Fruit fly (Drosophila melanogaster) whole organism, wandering third instar larva: Measurements from ENCODE around the gene VhaM9.7-d.

Experiments used
- Abd-B ChIP-seq: fragments of >200 bp; optimal IDR thresholded peaks from 2 replicates; lab custom pipeline; 2017; ENCODE audit warnings: missing biosample characterization, missing genetic modification characterization
- CG32264 ChIP-seq: fragments of 200-800 bp; sonication (Bioruptor generic); optimal IDR thresholded peaks from 2 replicates; lab custom pipeline; 2016; ENCODE audit warnings: missing biosample characterization, missing genetic modification characterization
- CG9705 ChIP-seq: fragments of 200-800 bp; sonication (Bioruptor generic); optimal IDR thresholded peaks from 2 replicates; lab custom pipeline; 2018; ENCODE audit warnings: missing biosample characterization, mild to moderate bottlenecking, missing genetic modification characterization
- CrebA ChIP-seq: fragments of 200-800 bp; sonication (Bioruptor generic); optimal IDR thresholded peaks from 2 replicates; lab custom pipeline; 2016; ENCODE audit warnings: missing biosample characterization, mild to moderate bottlenecking, missing genetic modification characterization, borderline replicate concordance
- Dfd ChIP-seq: fragments of >200 bp; optimal IDR thresholded peaks from 2 replicates; lab custom pipeline; 2017; ENCODE audit warnings: missing biosample characterization, missing genetic modification characterization
- Dif ChIP-seq: fragments of 200-275, 200-300 bp; sonication (Bioruptor generic); optimal IDR thresholded peaks from 2 replicates; lab custom pipeline; 2018; ENCODE audit warnings: missing biosample characterization, missing genetic modification characterization; ENCODE audit not compliant: partially characterized antibody
- GATAd ChIP-seq: sonication (Bioruptor generic); optimal IDR thresholded peaks from 2 replicates; lab custom pipeline; 2016; ENCODE audit warnings: missing biosample characterization, missing genetic modification characterization
- HLH106 ChIP-seq: fragments of 200-800 bp; optimal IDR thresholded peaks from 3 replicates; lab custom pipeline; 2019; ENCODE audit warnings: missing biosample characterization, mild to moderate bottlenecking, missing genetic modification characterization, moderate library complexity
- Hnf4 ChIP-seq: fragments of 200-800 bp; sonication (Bioruptor generic); optimal IDR thresholded peaks from 2 replicates; lab custom pipeline; 2016; ENCODE audit warnings: missing biosample characterization, mild to moderate bottlenecking, missing genetic modification characterization
- Hr78 ChIP-seq: fragments of >200 bp; optimal IDR thresholded peaks from 2 replicates; lab custom pipeline; 2017; ENCODE audit warnings: missing biosample characterization, missing genetic modification characterization
- Hr83 ChIP-seq: fragments of 200-300 bp; sonication (Bioruptor generic); optimal IDR thresholded peaks from 2 replicates; lab custom pipeline; 2016; ENCODE audit warnings: missing biosample characterization, mild to moderate bottlenecking, missing genetic modification characterization, moderate library complexity; ENCODE audit not compliant: poor library complexity, severe bottlenecking
- Jra ChIP-seq: sonication (Bioruptor generic); optimal IDR thresholded peaks from 2 replicates; lab custom pipeline; 2016; ENCODE audit warnings: missing biosample characterization, missing genetic modification characterization
- Mio ChIP-seq: sonication (Bioruptor generic); optimal IDR thresholded peaks from 2 replicates; lab custom pipeline; 2016; ENCODE audit warnings: missing biosample characterization, missing genetic modification characterization
- Myc ChIP-seq: fragments of >200 bp; optimal IDR thresholded peaks from 2 replicates; lab custom pipeline; 2017
- N ChIP-seq: fragments of >200 bp; optimal IDR thresholded peaks from 2 replicates; lab custom pipeline; 2018; ENCODE audit warnings: missing biosample characterization, missing external identifiers, missing genetic modification characterization
- OdsH ChIP-seq: fragments of 200-800 bp; sonication (Bioruptor generic); optimal IDR thresholded peaks from 2 replicates; lab custom pipeline; 2016; ENCODE audit warnings: missing biosample characterization, mild to moderate bottlenecking, missing genetic modification characterization
- Rel ChIP-seq, 2 experiments: fragments of 200-800 bp; sonication (Bioruptor generic) in 1 of 2; optimal IDR thresholded peaks; 2 replicates in 1 of 2; 3 replicates in 1 of 2; lab custom pipeline; 2016 to 2019; ENCODE audit warnings: mild to moderate bottlenecking in 2 of 2, missing biosample characterization in 2 of 2, missing genetic modification characterization in 2 of 2, moderate library complexity in 1 of 2
- Sp1 ChIP-seq: fragments of 200-800 bp; sonication (Bioruptor generic); optimal IDR thresholded peaks from 3 replicates; lab custom pipeline; 2019; ENCODE audit warnings: missing biosample characterization, mild to moderate bottlenecking, missing genetic modification characterization, moderate library complexity
- Vsx2 ChIP-seq: fragments of 200-300, 225-300 bp; sonication (Bioruptor generic); optimal IDR thresholded peaks from 2 replicates; lab custom pipeline; 2018; ENCODE audit warnings: missing biosample characterization, missing genetic modification characterization; ENCODE audit not compliant: partially characterized antibody
- br ChIP-seq: fragments of 200-800 bp; sonication (Bioruptor generic); optimal IDR thresholded peaks from 2 replicates; lab custom pipeline; 2016; ENCODE audit warnings: missing biosample characterization, missing genetic modification characterization
- brk ChIP-seq: fragments of 200-800 bp; sonication (Bioruptor generic); optimal IDR thresholded peaks from 2 replicates; lab custom pipeline; 2016; ENCODE audit warnings: missing biosample characterization, mild to moderate bottlenecking, missing genetic modification characterization
- dl ChIP-seq, 2 experiments: fragments of 175-275, 200-275 bp in 1 of 2; fragments of 200-275 bp in 1 of 2; sonication (Bioruptor generic); optimal IDR thresholded peaks; lab custom pipeline; 2018; ENCODE audit warnings: mild to moderate bottlenecking in 2 of 2, missing biosample characterization in 2 of 2, missing genetic modification characterization in 2 of 2, moderate library complexity in 2 of 2; ENCODE audit not compliant: partially characterized antibody in 2 of 2, insufficient read depth in 1 of 2
- dmrt93B ChIP-seq: fragments of 200-800 bp; sonication (Bioruptor generic); optimal IDR thresholded peaks from 2 replicates; lab custom pipeline; 2018; ENCODE audit warnings: missing biosample characterization, mild to moderate bottlenecking, missing genetic modification characterization
- dsf ChIP-seq: sonication (Bioruptor generic); optimal IDR thresholded peaks from 2 replicates; lab custom pipeline; 2016; ENCODE audit warnings: missing biosample characterization, missing genetic modification characterization, borderline replicate concordance
- ey ChIP-seq: fragments of 200-800 bp; sonication (Bioruptor generic); optimal IDR thresholded peaks from 2 replicates; lab custom pipeline; 2016; ENCODE audit warnings: missing biosample characterization, missing genetic modification characterization
- foxo ChIP-seq, 2 experiments: fragments of 200-800 bp; sonication (Bioruptor generic); optimal IDR thresholded peaks; 2 replicates in 1 of 2; 3 replicates in 1 of 2; lab custom pipeline; 2016 to 2017; ENCODE audit warnings: missing biosample characterization in 2 of 2, missing genetic modification characterization in 2 of 2
- fru ChIP-seq: fragments of 200-800 bp; sonication (Bioruptor generic); optimal IDR thresholded peaks from 3 replicates; lab custom pipeline; 2016; ENCODE audit warnings: missing biosample characterization, mild to moderate bottlenecking, missing genetic modification characterization
- h ChIP-seq: fragments of 200-800 bp; sonication (Bioruptor generic); optimal IDR thresholded peaks from 3 replicates; lab custom pipeline; 2016; ENCODE audit warnings: missing biosample characterization, mild to moderate bottlenecking, missing genetic modification characterization
- jim ChIP-seq: fragments of 175-275, 200-325 bp; sonication (Bioruptor generic); optimal IDR thresholded peaks from 2 replicates; lab custom pipeline; 2016; ENCODE audit warnings: missing biosample characterization, mild to moderate bottlenecking, missing genetic modification characterization
- lola ChIP-seq: fragments of >200 bp; optimal IDR thresholded peaks from 2 replicates; lab custom pipeline; 2017; ENCODE audit warnings: missing biosample characterization, missing genetic modification characterization
- pan ChIP-seq: fragments of >200 bp; optimal IDR thresholded peaks from 2 replicates; lab custom pipeline; 2017
- psq ChIP-seq: fragments of 200-800 bp; sonication (Bioruptor generic); optimal IDR thresholded peaks from 3 replicates; lab custom pipeline; 2017; ENCODE audit warnings: missing biosample characterization, mild to moderate bottlenecking, missing genetic modification characterization, moderate library complexity
- rgr ChIP-seq: fragments of 200-800 bp; sonication (Bioruptor generic); optimal IDR thresholded peaks from 3 replicates; lab custom pipeline; 2016; ENCODE audit warnings: missing biosample characterization, mild to moderate bottlenecking, missing genetic modification characterization
- sage ChIP-seq: fragments of 200-800 bp; sonication (Bioruptor generic); optimal IDR thresholded peaks from 2 replicates; lab custom pipeline; 2016; ENCODE audit warnings: missing biosample characterization, mild to moderate bottlenecking, missing genetic modification characterization
- sv ChIP-seq: fragments of 200-800 bp; sonication (Bioruptor generic); optimal IDR thresholded peaks from 3 replicates; lab custom pipeline; 2016; ENCODE audit warnings: missing biosample characterization, missing genetic modification characterization
- tai ChIP-seq: sonication (Bioruptor generic); optimal IDR thresholded peaks from 2 replicates; lab custom pipeline; 2016; ENCODE audit warnings: missing biosample characterization, missing genetic modification characterization
- usp ChIP-seq: fragments of >200 bp; optimal IDR thresholded peaks from 2 replicates; lab custom pipeline; 2017; ENCODE audit warnings: missing biosample characterization, missing genetic modification characterization
- woc ChIP-seq: sonication (Bioruptor generic); optimal IDR thresholded peaks from 2 replicates; lab custom pipeline; 2016; ENCODE audit warnings: missing biosample characterization, mild to moderate bottlenecking, missing genetic modification characterization

The VhaM9.7-d gene

dm6 chr3R:16985547-16985946, 10.5 kb downstream of the VhaM9.7-d start (continued):
- TF ChIP-seq tai (no peak), Vsx2 (no peak), usp (GFP tag; lab: Kevin White, UChicago) (no peak), br (GFP tag; lab: Kevin White, UChicago) (peak; percentile 57), fru (GFP tag; lab: Kevin White, UChicago) (peak; percentile 66), CG9705 (GFP tag; lab: Kevin White, UChicago) (no peak), CrebA (GFP tag; lab: Kevin White, UChicago) (no peak), dsf (GFP tag; lab: Kevin White, UChicago) (no peak), Hr78 (no peak), GATAd (GFP tag; lab: Kevin White, UChicago) (no peak), ey (GFP tag; lab: Kevin White, UChicago) (peak; percentile 50), foxo (GFP tag; optimal IDR thresholded peaks at IDR 0.05; lab: Kevin White, UChicago) (peak in 1 of 2 experiments; percentile 67)

DNA sequence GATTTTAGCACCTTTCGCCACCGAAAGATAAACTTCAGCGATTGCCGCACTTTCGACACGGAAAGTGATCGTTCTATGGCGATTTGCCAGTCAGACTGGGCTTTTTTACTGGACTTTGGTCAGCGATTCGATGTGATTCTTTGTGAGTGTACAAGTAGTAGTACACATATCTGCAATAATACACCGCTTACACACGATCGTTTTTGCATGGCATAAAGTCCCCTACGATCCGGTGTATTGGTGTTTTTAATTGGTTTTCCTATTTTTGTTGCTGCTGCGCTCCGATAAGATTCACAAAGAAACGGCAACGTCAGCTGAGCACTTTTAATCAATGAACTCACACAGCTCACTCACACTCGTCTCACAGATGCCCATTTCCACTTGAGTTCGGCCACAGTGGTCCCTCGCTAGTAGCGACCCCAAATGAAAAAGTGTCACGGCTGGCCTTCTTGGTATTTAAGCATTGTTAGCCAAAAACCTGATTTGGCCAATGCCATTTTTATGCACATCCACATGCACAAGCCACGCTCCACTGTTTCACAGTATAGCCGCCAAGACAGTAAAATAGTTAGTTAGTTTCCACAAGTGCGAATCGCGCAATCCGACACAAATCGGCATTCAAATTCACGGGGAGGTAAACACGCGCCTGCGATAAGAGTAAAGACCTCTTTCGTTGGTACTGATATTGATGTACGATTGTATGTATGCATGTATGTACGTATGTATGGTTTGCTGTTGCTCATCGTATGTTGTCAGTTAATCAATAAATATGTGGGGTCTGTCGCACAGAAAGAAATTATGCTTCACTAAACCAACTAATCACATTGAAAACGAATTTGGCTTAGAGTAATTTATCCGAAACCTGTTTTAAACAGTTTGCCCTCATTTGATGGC, 11.4 kb downstream of the VhaM9.7-d start:
- TF ChIP-seq Dif (GFP tag; lab: Kevin White, UChicago), result no peak
- TF ChIP-seq Dfd (GFP tag; lab: Kevin White, UChicago), result no peak
- TF ChIP-seq Jra (GFP tag; lab: Kevin White, UChicago), result peak; percentile 78
- peak; percentile 86 for TF ChIP-seq Hnf4
- peak; percentile 91 for TF ChIP-seq HLH106 (tag; lab: Kevin White, UChicago)
- TF ChIP-seq dsf (GFP tag; lab: Kevin White, UChicago), result no peak
- TF ChIP-seq Vsx2, result no peak
- peak; percentile 83 for TF ChIP-seq psq (GFP tag; lab: Kevin White, UChicago)
- peak; percentile 83 for TF ChIP-seq Mio (GFP tag; lab: Kevin White, UChicago)
- TF ChIP-seq CG32264 (GFP tag; lab: Kevin White, UChicago), result peak; percentile 90
- TF ChIP-seq ey (GFP tag; lab: Kevin White, UChicago), result peak; percentile 96
- TF ChIP-seq fru (GFP tag; lab: Kevin White, UChicago), result peak; percentile 95
- no peak for TF ChIP-seq Myc (lab: Kevin White, UChicago)
- no peak for TF ChIP-seq GATAd (GFP tag; lab: Kevin White, UChicago)
- TF ChIP-seq Rel (GFP tag; optimal IDR thresholded peaks at IDR 0.05; lab: Kevin White, UChicago), result no peak
- TF ChIP-seq Rel (tag; optimal IDR thresholded peaks at IDR 0.05; lab: Kevin White, UChicago), result peak; percentile 97
- TF ChIP-seq pan (lab: Kevin White, UChicago), result no peak
- TF ChIP-seq woc (GFP tag; lab: Kevin White, UChicago), result peak; percentile 87
- TF ChIP-seq N, result no peak
- TF ChIP-seq tai, result peak; percentile 70
- TF ChIP-seq lola (GFP tag; lab: Kevin White, UChicago), result no peak
- TF ChIP-seq Hr83 (GFP tag; lab: Kevin White, UChicago), result peak; percentile 49
- peak; percentile 64 for TF ChIP-seq CG9705 (GFP tag; lab: Kevin White, UChicago)
- peak; percentile 91 for TF ChIP-seq rgr
- TF ChIP-seq br (GFP tag; lab: Kevin White, UChicago), result peak; percentile 95
- no peak for TF ChIP-seq Hr78
- peak; percentile 77 for TF ChIP-seq dmrt93B
- TF ChIP-seq Sp1, result peak; percentile 86
- TF ChIP-seq OdsH (GFP tag; lab: Kevin White, UChicago), result peak; percentile 93
- TF ChIP-seq h, result peak; percentile 97
- TF ChIP-seq jim, result no peak
- peak; percentile 87 for TF ChIP-seq sv (GFP tag; lab: Kevin White, UChicago)
- no peak for TF ChIP-seq Abd-B (GFP tag; lab: Kevin White, UChicago)
- TF ChIP-seq usp (GFP tag; lab: Kevin White, UChicago), result no peak
- TF ChIP-seq dl (GFP tag; optimal IDR thresholded peaks at IDR 0.05; lab: Kevin White, UChicago; ENCODE audit: insufficient read depth in 1 of 2, partially characterized antibody in 2 of 2), result no peak
- TF ChIP-seq brk (GFP tag; lab: Kevin White, UChicago), result peak; percentile 24
- TF ChIP-seq CrebA (GFP tag; lab: Kevin White, UChicago), result peak; percentile 66
- peak; percentile 90 to 96 for TF ChIP-seq foxo (GFP tag; optimal IDR thresholded peaks at IDR 0.05; lab: Kevin White, UChicago)
- peak; percentile 57 for TF ChIP-seq sage (GFP tag; lab: Kevin White, UChicago)
- TF ChIP-seq, all 38 proteins: peak for 24
